Worm (Caenorhabditis elegans): ENCODE data around the gene slc-5A12.

- TF ChIP-seq R02D3.7 (tag; optimal IDR thresholded peaks at IDR 0.05) (no peak), pha-4 (tag; optimal IDR thresholded peaks at IDR 0.05) (no peak), tbx-2 (tag; optimal IDR thresholded peaks at IDR 0.05) (no peak), nhr-237 (tag; optimal IDR thresholded peaks at IDR 0.05) (no peak), snpc-4 (tag; optimal IDR thresholded peaks at IDR 0.05) (no peak), ceh-82 (tag; optimal IDR thresholded peaks at IDR 0.05) (no peak), fos-1 (tag; optimal IDR thresholded peaks at IDR 0.05) (no peak), zag-1 (tag; optimal IDR thresholded peaks at IDR 0.05) (no peak), nhr-11 (tag; optimal IDR thresholded peaks at IDR 0.05) (no peak)
Observed at ce11 chrIV:11913295-11913940, 23.8 kb upstream of the slc-5A12 start.

Measured in whole organism, L3 larva.